Fruit fly (Drosophila melanogaster): ENCODE data around the gene kug.

The kug gene

dm6 chr3L:20006269-20007265, 1.5 kb downstream of the kug start (continued):
- TF ChIP-seq ERR (GFP tag; optimal IDR thresholded peaks at IDR 0.05) (no peak), CG4820 (GFP tag; optimal IDR thresholded peaks at IDR 0.05) (no peak), crp (GFP tag; optimal IDR thresholded peaks at IDR 0.05) (no peak), CHES-1-like (GFP tag; optimal IDR thresholded peaks at IDR 0.05) (peak; percentile 12), Med (GFP tag) (peak; percentile 75), pzg (GFP tag; optimal IDR thresholded peaks at IDR 0.05) (peak; percentile 66), cg (GFP tag; optimal IDR thresholded peaks at IDR 0.05) (peak; percentile 85), CG10321 (GFP tag; IDR thresholded peaks at IDR 0.05) (no peak), Hr78 (GFP tag; optimal IDR thresholded peaks at IDR 0.05) (no peak), tio (GFP tag; optimal IDR thresholded peaks at IDR 0.05) (no peak), Hr39 (optimal IDR thresholded peaks at IDR 0.05) (no peak), lmd (GFP tag; IDR thresholded peaks at IDR 0.05) (no peak), gfzf (GFP tag; optimal IDR thresholded peaks at IDR 0.05) (peak; percentile 17), seq (GFP tag; IDR thresholded peaks at IDR 0.05) (no peak), peb (GFP tag; IDR thresholded peaks at IDR 0.05) (no peak), H2.0 (GFP tag; IDR thresholded peaks at IDR 0.05) (no peak), Antp (GFP tag; optimal IDR thresholded peaks at IDR 0.05) (no peak), Rfx (GFP tag; IDR thresholded peaks at IDR 0.05) (no peak), Oli (tag; optimal IDR thresholded peaks at IDR 0.05) (no peak), CG15479 (GFP tag; optimal IDR thresholded peaks at IDR 0.05) (peak; percentile 84), Dll (GFP tag; IDR thresholded peaks at IDR 0.05; ENCODE audit: partially characterized antibody) (peak; percentile 86), Deaf1 (tag; optimal IDR thresholded peaks at IDR 0.05) (no peak), trem (tag; optimal IDR thresholded peaks at IDR 0.05) (peak; percentile 59), D19A (tag; optimal IDR thresholded peaks at IDR 0.05) (no peak), unc-4 (GFP tag; IDR thresholded peaks at IDR 0.05; ENCODE audit: partially characterized antibody) (peak; percentile 78), CG14965 (GFP tag; optimal IDR thresholded peaks at IDR 0.05; ENCODE audit: borderline replicate concordance) (no peak), CG4360 (GFP tag; IDR thresholded peaks at IDR 0.05) (no peak), ap (GFP tag; IDR thresholded peaks at IDR 0.05) (no peak), ken (GFP tag; IDR thresholded peaks at IDR 0.05) (0 out of 3 replicates have a peak, but pooled peaks have one; percentile 28), her (GFP tag; optimal IDR thresholded peaks at IDR 0.05) (no peak), CG12744 (GFP tag; optimal IDR thresholded peaks at IDR 0.05) (no peak), CG6791 (GFP tag; IDR thresholded peaks at IDR 0.05; ENCODE audit: partially characterized antibody) (peak; percentile 99), CG2202 (tag; optimal IDR thresholded peaks at IDR 0.05) (no peak), chinmo (GFP tag; IDR thresholded peaks at IDR 0.05; ENCODE audit: partially characterized antibody) (peak; percentile 99), PHDP (tag; optimal IDR thresholded peaks at IDR 0.05) (no peak), Scr (GFP tag; IDR thresholded peaks at IDR 0.05; ENCODE audit: partially characterized antibody) (peak; percentile 90), CG13775 (GFP tag; optimal IDR thresholded peaks at IDR 0.05) (no peak), chif (GFP tag; optimal IDR thresholded peaks at IDR 0.05) (no peak), ato (GFP tag; IDR thresholded peaks at IDR 0.05; ENCODE audit: partially characterized antibody) (peak; percentile 100), aop (GFP tag; IDR thresholded peaks at IDR 0.05) (no peak), Dref (GFP tag; IDR thresholded peaks at IDR 0.05) (peak; percentile 96), emc (GFP tag; optimal IDR thresholded peaks at IDR 0.05) (no peak), CG10462 (GFP tag; optimal IDR thresholded peaks at IDR 0.05) (no peak), HLH4C (GFP tag; IDR thresholded peaks at IDR 0.05; ENCODE audit: partially characterized antibody) (peak; percentile 100), CG8359 (GFP tag; optimal IDR thresholded peaks at IDR 0.05; ENCODE audit: borderline replicate concordance) (no peak), lov (optimal IDR thresholded peaks at IDR 0.05) (no peak), lov (GFP tag; IDR thresholded peaks at IDR 0.05) (no peak), H15 (GFP tag; IDR thresholded peaks at IDR 0.05) (no peak)

All from whole organism, embryonic.